Fruit fly (Drosophila melanogaster): ENCODE results near the gene Vha68-2.
A peak's percentile ranks its signal among the peaks of the same experiment; 100 is the strongest.

Gene Vha68-2

dm6 chr2L:12974045-12974539, at the start of gene Vha68-2 (continued):
- TF ChIP-seq D19B (GFP tag; optimal IDR thresholded peaks at IDR 0.05) (no peak), HHEX (GFP tag; optimal IDR thresholded peaks at IDR 0.05) (no peak), TFAM (GFP tag; optimal IDR thresholded peaks at IDR 0.05) (no peak), klu (GFP tag; IDR thresholded peaks at IDR 0.05) (peak; percentile 34; the same call in 1 of the 2 replicates), CG17186 (GFP tag; optimal IDR thresholded peaks at IDR 0.05) (no peak), rib (GFP tag; IDR thresholded peaks at IDR 0.05) (0 out of 2 replicates have a peak, but pooled peaks have one; percentile 24), CG14965 (GFP tag; optimal IDR thresholded peaks at IDR 0.05; ENCODE audit: borderline replicate concordance) (no peak), HLH4C (GFP tag; IDR thresholded peaks at IDR 0.05; ENCODE audit: partially characterized antibody) (peak; percentile 49), CTCF (GFP tag; optimal IDR thresholded peaks at IDR 0.05) (no peak), CG4328 (GFP tag; optimal IDR thresholded peaks at IDR 0.05) (peak; percentile 9), CG18599 (GFP tag; optimal IDR thresholded peaks at IDR 0.05) (no peak), CG15514 (GFP tag; optimal IDR thresholded peaks at IDR 0.05) (peak; percentile 84), CG3281 (GFP tag; optimal IDR thresholded peaks at IDR 0.05) (no peak), lbe (GFP tag; optimal IDR thresholded peaks at IDR 0.05) (peak; percentile 23), CG10565 (GFP tag; optimal IDR thresholded peaks at IDR 0.05) (no peak), shn (GFP tag; optimal IDR thresholded peaks at IDR 0.05) (peak; percentile 53), CG2116 (GFP tag; optimal IDR thresholded peaks at IDR 0.05) (peak; percentile 61), CG10147 (GFP tag; optimal IDR thresholded peaks at IDR 0.05) (no peak), HLHmδ (GFP tag; optimal IDR thresholded peaks at IDR 0.05) (no peak), BEAF-32 (GFP tag; optimal IDR thresholded peaks at IDR 0.05) (peak; percentile 57), CG4360 (GFP tag; IDR thresholded peaks at IDR 0.05) (no peak), B-H2 (GFP tag; optimal IDR thresholded peaks at IDR 0.05) (peak; percentile 92), btn (GFP tag; optimal IDR thresholded peaks at IDR 0.05) (no peak), dan (GFP tag; IDR thresholded peaks at IDR 0.05) (no peak), CoRest (tag; optimal IDR thresholded peaks at IDR 0.05) (peak; percentile 54), Deaf1 (tag; optimal IDR thresholded peaks at IDR 0.05) (peak; percentile 67), CG9437 (GFP tag; optimal IDR thresholded peaks at IDR 0.05) (peak; percentile 6), ken (GFP tag; IDR thresholded peaks at IDR 0.05) (peak; percentile 47; the same call in 1 of the 3 replicates), wek (GFP tag; optimal IDR thresholded peaks at IDR 0.05) (peak; percentile 63), sob (GFP tag; IDR thresholded peaks at IDR 0.05) (peak; percentile 83), ab (GFP tag; optimal IDR thresholded peaks at IDR 0.05) (no peak), CG14667 (GFP tag; IDR thresholded peaks at IDR 0.05) (no peak), NC2β (GFP tag; optimal IDR thresholded peaks at IDR 0.05) (peak; percentile 81), Neu2 (GFP tag; optimal IDR thresholded peaks at IDR 0.05; ENCODE audit: borderline replicate concordance) (no peak), CG4617 (GFP tag; optimal IDR thresholded peaks at IDR 0.05; ENCODE audit: borderline replicate concordance) (no peak), YL-1 (GFP tag; optimal IDR thresholded peaks at IDR 0.05) (peak; percentile 2), lola (GFP tag; optimal IDR thresholded peaks at IDR 0.05) (no peak), Awh (GFP tag; IDR thresholded peaks at IDR 0.05) (no peak; the same call in 1 of the 2 replicates), Bgb (GFP tag; IDR thresholded peaks at IDR 0.05; ENCODE audit: partially characterized antibody) (peak; percentile 77), CG11085 (GFP tag; IDR thresholded peaks at IDR 0.05) (no peak), H2.0 (GFP tag; IDR thresholded peaks at IDR 0.05) (peak; percentile 56), nmo (GFP tag; optimal IDR thresholded peaks at IDR 0.05) (no peak), pros (GFP tag; optimal IDR thresholded peaks at IDR 0.05) (no peak), CG10543 (GFP tag; optimal IDR thresholded peaks at IDR 0.05) (peak; percentile 86), MBD-R2 (GFP tag; IDR thresholded peaks at IDR 0.05) (peak; percentile 64), Mes4 (GFP tag; optimal IDR thresholded peaks at IDR 0.05) (peak; percentile 57), CG33213 (GFP tag; optimal IDR thresholded peaks at IDR 0.05) (no peak), Lim3 (GFP tag; IDR thresholded peaks at IDR 0.05) (no peak), seq (GFP tag; IDR thresholded peaks at IDR 0.05) (no peak; the same call in 1 of the 2 replicates), sima (GFP tag; optimal IDR thresholded peaks at IDR 0.05) (no peak)

Data from whole organism, embryonic.